Fruit fly (Drosophila melanogaster): Measurements from ENCODE around the gene GckIII.
A peak's percentile ranks its signal among the peaks of the same experiment; 100 is the strongest.

Gene GckIII

dm6 chr3R:17052465-17053149, 32.7 kb upstream of the GckIII start (continued):
- TF ChIP-seq Ptx1 (GFP tag; IDR thresholded peaks at IDR 0.05) (no peak), seq (GFP tag; IDR thresholded peaks at IDR 0.05) (no peak), CG2199 (GFP tag; IDR thresholded peaks at IDR 0.05) (peak; percentile 65; the same call in 1 of the 3 replicates), bsh (GFP tag; optimal IDR thresholded peaks at IDR 0.05) (peak; percentile 43 to 81), HLH54F (GFP tag; optimal IDR thresholded peaks at IDR 0.05) (no peak), cato (GFP tag; optimal IDR thresholded peaks at IDR 0.05; ENCODE audit: borderline replicate concordance) (peak; percentile 18), CG2202 (tag; optimal IDR thresholded peaks at IDR 0.05) (peak; percentile 65), Xrp1 (GFP tag; IDR thresholded peaks at IDR 0.05) (peak; percentile 77), twi (tag; optimal IDR thresholded peaks at IDR 0.05) (peak; percentile 71), CG6272 (GFP tag; IDR thresholded peaks at IDR 0.05) (no peak), CG13123 (GFP tag; optimal IDR thresholded peaks at IDR 0.05) (peak; percentile 16), sob (GFP tag; IDR thresholded peaks at IDR 0.05) (no peak), CG33557 (GFP tag; optimal IDR thresholded peaks at IDR 0.05) (peak; percentile 89), MBD-R2 (GFP tag; IDR thresholded peaks at IDR 0.05) (no peak; the same call in 1 of the 2 replicates), jigr1 (GFP tag; IDR thresholded peaks at IDR 0.05) (no peak), NK7.1 (GFP tag; optimal IDR thresholded peaks at IDR 0.05) (no peak), CG9932 (GFP tag; IDR thresholded peaks at IDR 0.05) (no peak), D19A (tag; optimal IDR thresholded peaks at IDR 0.05) (peak; percentile 64), CG4820 (GFP tag; optimal IDR thresholded peaks at IDR 0.05) (peak; percentile 49), Lpt (GFP tag; optimal IDR thresholded peaks at IDR 0.05) (no peak), disco-r (GFP tag; optimal IDR thresholded peaks at IDR 0.05) (no peak), CG34224 (GFP tag; IDR thresholded peaks at IDR 0.05; ENCODE audit: partially characterized antibody) (no peak), Scr (GFP tag; IDR thresholded peaks at IDR 0.05; ENCODE audit: partially characterized antibody) (no peak), CG10543 (GFP tag; optimal IDR thresholded peaks at IDR 0.05) (no peak), Bteb2 (GFP tag; optimal IDR thresholded peaks at IDR 0.05) (no peak), chif (GFP tag; optimal IDR thresholded peaks at IDR 0.05) (peak in 1 of 2 experiments; percentile 24), CG11085 (GFP tag; IDR thresholded peaks at IDR 0.05) (no peak), Ssrp (tag; optimal IDR thresholded peaks at IDR 0.05) (peak; percentile 60), CG4854 (GFP tag; optimal IDR thresholded peaks at IDR 0.05) (no peak), CkIIα-i1 (GFP tag; IDR thresholded peaks at IDR 0.05) (no peak), knrl (GFP tag; IDR thresholded peaks at IDR 0.05; ENCODE audit: partially characterized antibody) (no peak), CG10959 (GFP tag; IDR thresholded peaks at IDR 0.05) (peak; percentile 44), pita (GFP tag; optimal IDR thresholded peaks at IDR 0.05) (no peak), CG6175 (GFP tag; IDR thresholded peaks at IDR 0.05) (no peak), CG10209 (GFP tag; optimal IDR thresholded peaks at IDR 0.05) (peak; percentile 49), jumu (GFP tag; optimal IDR thresholded peaks at IDR 0.05) (peak; percentile 10), CG32767 (GFP tag; IDR thresholded peaks at IDR 0.05) (no peak), mirr (GFP tag; optimal IDR thresholded peaks at IDR 0.05) (no peak), CG18764 (GFP tag; optimal IDR thresholded peaks at IDR 0.05) (peak; percentile 15), cad (GFP tag; optimal IDR thresholded peaks at IDR 0.05) (no peak), CG2712 (tag; optimal IDR thresholded peaks at IDR 0.05) (peak; percentile 87), CG7839 (tag; optimal IDR thresholded peaks at IDR 0.05) (peak; percentile 28), cwo (GFP tag; optimal IDR thresholded peaks at IDR 0.05) (no peak), sens-2 (GFP tag; IDR thresholded peaks at IDR 0.05) (0 out of 2 replicates have a peak, but pooled peaks have one; percentile 26), ems (GFP tag; optimal IDR thresholded peaks at IDR 0.05) (no peak), H2.0 (GFP tag; IDR thresholded peaks at IDR 0.05) (no peak), chm (GFP tag; IDR thresholded peaks at IDR 0.05) (no peak), fd96Cb (tag; optimal IDR thresholded peaks at IDR 0.05) (peak; percentile 38), E2f1 (GFP tag; IDR thresholded peaks at IDR 0.05) (0 out of 2 replicates have a peak, but pooled peaks have one; percentile 13), Dll (GFP tag; IDR thresholded peaks at IDR 0.05; ENCODE audit: partially characterized antibody) (no peak)
